Worm (Caenorhabditis elegans) whole organism, late embryonic: Measurements from ENCODE around the gene mtrr-1.

ENCODE experiments used
- ceh-34 ChIP-seq: sonication (generic microtip); optimal IDR thresholded peaks from 2 replicates; lab custom pipeline; 2016; ENCODE audit warnings: mild to moderate bottlenecking, missing genetic modification characterization, missing compliant biosample characterization
- che-1 ChIP-seq: sonication (generic microtip); optimal IDR thresholded peaks from 2 replicates; lab custom pipeline; 2016; ENCODE audit warnings: mild to moderate bottlenecking, missing genetic modification characterization, missing compliant biosample characterization
- fax-1 ChIP-seq: sonication (generic microtip); optimal IDR thresholded peaks from 2 replicates; lab custom pipeline; 2016; ENCODE audit warnings: missing genotype, missing genetic modification characterization, missing compliant biosample characterization
- hlh-30 ChIP-seq: sonication (generic microtip); optimal IDR thresholded peaks from 2 replicates; lab custom pipeline; 2017; ENCODE audit warnings: antibody characterized with exemption, missing genetic modification characterization, missing compliant biosample characterization; ENCODE audit not compliant: insufficient read depth
- lin-11 ChIP-seq: fragments of 200-800 bp; sonication (Bioruptor generic); optimal IDR thresholded peaks from 2 replicates; lab custom pipeline; 2018; ENCODE audit warnings: mild to moderate bottlenecking, missing genetic modification characterization, missing compliant biosample characterization
- nfya-1 ChIP-seq: sonication (generic microtip); optimal IDR thresholded peaks from 2 replicates; lab custom pipeline; 2017; ENCODE audit warnings: missing genetic modification characterization, mild to moderate bottlenecking, missing compliant biosample characterization, antibody characterized with exemption, moderate library complexity
- nhr-11 ChIP-seq: fragments of 150-350 bp; optimal IDR thresholded peaks from 2 replicates; lab custom pipeline; 2014; ENCODE audit warnings: missing biosample characterization, missing genetic modification characterization
- npax-4 ChIP-seq: sonication (generic microtip); optimal IDR thresholded peaks from 2 replicates; lab custom pipeline; 2016; ENCODE audit warnings: missing genetic modification characterization, missing compliant biosample characterization
- pag-3 ChIP-seq: sonication (generic microtip); optimal IDR thresholded peaks from 2 replicates; lab custom pipeline; 2016; ENCODE audit warnings: missing compliant biosample characterization, missing genetic modification characterization, borderline replicate concordance
- pax-1 ChIP-seq: fragments of 150-350 bp; optimal IDR thresholded peaks from 2 replicates; lab custom pipeline; 2014; ENCODE audit warnings: missing biosample characterization, missing genetic modification characterization
- pha-2 ChIP-seq: sonication (generic microtip); optimal IDR thresholded peaks from 2 replicates; lab custom pipeline; 2017; ENCODE audit warnings: mild to moderate bottlenecking, missing genetic modification characterization, missing compliant biosample characterization
- pha-4 ChIP-seq: fragments of 150-350 bp; optimal IDR thresholded peaks from 2 replicates; lab custom pipeline; 2018; ENCODE audit warnings: missing biosample characterization, missing genetic modification reagents, missing genetic modification characterization
- unc-86 ChIP-seq: sonication (generic microtip); optimal IDR thresholded peaks from 2 replicates; lab custom pipeline; 2016; ENCODE audit warnings: missing genetic modification characterization, missing compliant biosample characterization

DNA sequence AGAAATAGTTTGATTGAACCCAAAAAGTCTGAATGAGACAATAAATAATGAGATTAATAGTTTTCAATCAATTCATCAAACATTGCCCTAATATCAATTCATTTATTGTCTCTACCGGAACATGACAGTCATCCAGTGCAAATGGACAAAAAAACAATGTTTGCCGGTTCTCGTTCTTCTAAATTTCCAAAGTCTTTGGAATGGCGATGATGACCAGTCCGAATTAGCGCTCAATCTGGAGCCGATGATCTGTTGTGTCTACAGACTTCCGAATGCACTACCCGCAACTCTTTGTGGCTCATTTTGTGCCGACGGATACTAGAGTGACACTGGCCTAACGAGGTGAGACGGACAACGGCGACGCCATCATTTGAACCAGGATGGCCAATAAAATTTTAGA is 49.5 kb upstream of the mtrr-1 start, which contains the start of gene T26C5.3:
- TF ChIP-seq fax-1 (tag; lab: Kevin White, UChicago) = no peak
- TF ChIP-seq npax-4 (tag; lab: Kevin White, UChicago) = no peak
- no peak for TF ChIP-seq che-1 (tag; lab: Kevin White, UChicago)
- no peak for TF ChIP-seq pag-3
- no peak for TF ChIP-seq nfya-1
- no peak for TF ChIP-seq pax-1 (tag; lab: Kevin White, UChicago)
- TF ChIP-seq pha-4 = no peak
- TF ChIP-seq nhr-11 (tag; lab: Kevin White, UChicago) = no peak
- no peak for TF ChIP-seq hlh-30 (tag; lab: Kevin White, UChicago)
- no peak for TF ChIP-seq lin-11 (tag; lab: Kevin White, UChicago)
- TF ChIP-seq ceh-34 (tag; lab: Kevin White, UChicago) = no peak
- no peak for TF ChIP-seq pha-2
- no peak for TF ChIP-seq unc-86 (tag; lab: Kevin White, UChicago)
